Worm (Caenorhabditis elegans): ENCODE results near the gene slcf-1.

DNA sequence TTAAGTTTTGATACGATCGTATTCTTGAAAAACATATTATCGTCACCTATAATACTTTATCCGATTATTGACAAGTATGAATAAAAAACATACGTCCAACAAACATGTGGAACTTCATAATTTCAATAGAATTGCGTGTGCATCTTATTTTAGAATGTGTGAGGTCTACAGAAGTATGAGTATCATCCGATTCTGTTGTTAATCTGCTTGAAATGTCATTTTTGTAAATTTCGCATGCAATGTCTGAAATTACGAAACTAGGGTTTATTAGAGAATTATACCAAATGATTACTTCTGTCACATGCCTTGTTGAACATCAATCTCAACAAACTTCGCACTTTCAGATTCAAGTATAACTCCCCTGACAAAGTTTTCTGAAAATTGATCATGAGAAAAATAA is 12.7 kb downstream of the slcf-1 start:
- TF ChIP-seq lsy-2 (tag; optimal IDR thresholded peaks at IDR 0.05) (no peak), ztf-11 (tag; optimal IDR thresholded peaks at IDR 0.05) (no peak), mab-5 (tag; optimal IDR thresholded peaks at IDR 0.05) (no peak), ama-1 (optimal IDR thresholded peaks at IDR 0.05) (no peak), lin-39 (tag; optimal IDR thresholded peaks at IDR 0.05) (no peak), fos-1 (tag; optimal IDR thresholded peaks at IDR 0.05) (no peak), mbf-1 (tag; optimal IDR thresholded peaks at IDR 0.05) (no peak)
